Worm (Caenorhabditis elegans) whole organism, mixed stage, embryonic: ENCODE data around the gene hif-1.

Source experiments
- ham-2 ChIP-seq: fragments of 200-800 bp; sonication (Bioruptor generic); optimal IDR thresholded peaks from 2 replicates; lab custom pipeline; 2018; ENCODE audit warnings: mild to moderate bottlenecking, missing genetic modification characterization, missing compliant biosample characterization
- lin-13 ChIP-seq: fragments of 150-350 bp; optimal IDR thresholded peaks from 2 replicates; lab custom pipeline; 2014; ENCODE audit warnings: missing biosample characterization, missing genetic modification characterization
- mep-1 ChIP-seq: fragments of 150-350 bp; optimal IDR thresholded peaks from 2 replicates; lab custom pipeline; 2017; ENCODE audit warnings: missing biosample characterization, missing genetic modification reagents, missing genetic modification characterization, inconsistent platforms
- snpc-4 ChIP-seq: fragments of 150-350 bp; optimal IDR thresholded peaks from 2 replicates; lab custom pipeline; 2014; ENCODE audit warnings: missing biosample characterization, missing genetic modification characterization
- unc-39 ChIP-seq: fragments of 150-350 bp; optimal IDR thresholded peaks from 2 replicates; lab custom pipeline; 2014; ENCODE audit warnings: missing biosample characterization, missing genetic modification characterization

ce11 chrV:20778257-20778697 lies 1.9 kb upstream of the hif-1 start:
- TF ChIP-seq ham-2 (no peak), mep-1 (tag; lab: Kevin White, UChicago) (peak; percentile 87), snpc-4 (no peak), lin-13 (tag; lab: Kevin White, UChicago) (peak; percentile 48), unc-39 (tag; lab: Kevin White, UChicago) (no peak)
